Worm (Caenorhabditis elegans) whole organism, L2 larva: ENCODE measurements around the gene ugt-49.

Experiments
- C34F6.9 ChIP-seq: fragments of 150-350 bp; optimal IDR thresholded peaks from 2 replicates; lab custom pipeline; 2014; ENCODE audit warnings: missing biosample characterization, missing genetic modification characterization
- F13H6.1 ChIP-seq: sonication (generic microtip); optimal IDR thresholded peaks from 2 replicates; lab custom pipeline; 2016; ENCODE audit warnings: missing genetic modification characterization, missing compliant biosample characterization
- R02D3.7 ChIP-seq: fragments of 150-350 bp; optimal IDR thresholded peaks from 2 replicates; lab custom pipeline; 2014; ENCODE audit warnings: missing biosample characterization, missing genetic modification characterization
- Y55F3AM.14 ChIP-seq: fragments of 200-800 bp; sonication (Bioruptor generic); optimal IDR thresholded peaks from 2 replicates; lab custom pipeline; 2018; ENCODE audit warnings: mild to moderate bottlenecking, missing genetic modification characterization, missing compliant biosample characterization
- ZK546.5 ChIP-seq: sonication (generic microtip); optimal IDR thresholded peaks from 2 replicates; lab custom pipeline; 2017; ENCODE audit warnings: missing biosample characterization, missing genetic modification characterization
- alr-1 ChIP-seq: fragments of 150-350 bp; optimal IDR thresholded peaks from 2 replicates; lab custom pipeline; 2014; ENCODE audit warnings: missing biosample characterization, missing genetic modification characterization
- aly-2 ChIP-seq: fragments of 150-350 bp; optimal IDR thresholded peaks from 2 replicates; lab custom pipeline; 2014; ENCODE audit warnings: missing biosample characterization, missing genetic modification characterization
- ama-1 ChIP-seq: fragments of 150-350 bp; optimal IDR thresholded peaks from 2 replicates; lab custom pipeline; 2018; ENCODE audit warnings: inconsistent platforms
- ceh-16 ChIP-seq: fragments of 150-350 bp; optimal IDR thresholded peaks from 2 replicates; lab custom pipeline; 2014; ENCODE audit warnings: missing biosample characterization, missing genetic modification characterization
- crh-2 ChIP-seq: sonication (generic microtip); optimal IDR thresholded peaks from 2 replicates; lab custom pipeline; 2017; ENCODE audit warnings: missing biosample characterization, missing genetic modification characterization
- dmd-4 ChIP-seq: sonication (generic microtip); optimal IDR thresholded peaks from 2 replicates; lab custom pipeline; 2017; ENCODE audit warnings: missing biosample characterization, missing genetic modification characterization
- egl-27 ChIP-seq: sonication (generic microtip); optimal IDR thresholded peaks from 3 replicates; lab custom pipeline; 2017; ENCODE audit warnings: missing biosample characterization, missing genetic modification reagents, missing genetic modification characterization
- elt-3 ChIP-seq: sonication (generic microtip); optimal IDR thresholded peaks from 2 replicates; lab custom pipeline; 2017; ENCODE audit warnings: missing biosample characterization, missing genetic modification characterization
- fos-1 ChIP-seq: fragments of 150-350 bp; optimal IDR thresholded peaks from 2 replicates; lab custom pipeline; 2014; ENCODE audit warnings: missing biosample characterization, missing genetic modification characterization
- gmeb-1 ChIP-seq: fragments of 150-350 bp; optimal IDR thresholded peaks from 2 replicates; lab custom pipeline; 2014; ENCODE audit warnings: missing biosample characterization, missing genetic modification characterization
- lin-11 ChIP-seq: fragments of 150-350 bp; sonication (generic microtip); optimal IDR thresholded peaks from 2 replicates; lab custom pipeline; 2014; ENCODE audit warnings: missing biosample characterization, missing genetic modification characterization, inconsistent platforms, mixed read lengths
- lin-13 ChIP-seq: fragments of 150-350 bp; optimal IDR thresholded peaks from 2 replicates; lab custom pipeline; 2014; ENCODE audit warnings: missing biosample characterization, missing genetic modification reagents, missing genetic modification characterization
- lsy-2 ChIP-seq, 2 experiments: fragments of 150-350 bp in 1 of 2; sonication (generic microtip) in 1 of 2; optimal IDR thresholded peaks; 2 replicates each; lab custom pipeline; 2014 to 2017; ENCODE audit warnings: missing biosample characterization in 2 of 2, missing genetic modification characterization in 2 of 2
- mab-5 ChIP-seq: fragments of 150-350 bp; optimal IDR thresholded peaks from 2 replicates; lab custom pipeline; 2014; ENCODE audit warnings: missing biosample characterization, missing genetic modification characterization
- mbf-1 ChIP-seq: sonication (generic microtip); optimal IDR thresholded peaks from 2 replicates; lab custom pipeline; 2017; ENCODE audit warnings: missing biosample characterization, missing genetic modification characterization
- mdl-1 ChIP-seq, 2 experiments: fragments of 150-350 bp in 1 of 2; sonication (generic microtip) in 1 of 2; optimal IDR thresholded peaks; 2 replicates each; lab custom pipeline; 2017; ENCODE audit warnings: missing biosample characterization in 2 of 2, missing genetic modification characterization in 2 of 2
- nhr-11 ChIP-seq: fragments of 150-350 bp; optimal IDR thresholded peaks from 2 replicates; lab custom pipeline; 2014; ENCODE audit warnings: missing biosample characterization, missing genetic modification characterization
- nhr-12 ChIP-seq: fragments of 150-350 bp; optimal IDR thresholded peaks from 2 replicates; lab custom pipeline; 2014; ENCODE audit warnings: missing biosample characterization, missing genetic modification characterization
- nhr-129 ChIP-seq: fragments of 150-350 bp; optimal IDR thresholded peaks from 2 replicates; lab custom pipeline; 2014; ENCODE audit warnings: missing biosample characterization, missing genetic modification characterization
- nhr-21 ChIP-seq: fragments of 150-350 bp; optimal IDR thresholded peaks from 2 replicates; lab custom pipeline; 2014; ENCODE audit warnings: missing biosample characterization, missing genetic modification characterization
- nhr-237 ChIP-seq: fragments of 150-350 bp; optimal IDR thresholded peaks from 2 replicates; lab custom pipeline; 2014; ENCODE audit warnings: missing biosample characterization, missing genetic modification characterization
- nhr-25 ChIP-seq: fragments of 150-350 bp; sonication (generic microtip); optimal IDR thresholded peaks from 3 replicates; lab custom pipeline; 2014; ENCODE audit warnings: missing biosample characterization, missing genetic modification characterization
- nhr-6 ChIP-seq: fragments of 150-350 bp; optimal IDR thresholded peaks from 2 replicates; lab custom pipeline; 2014; ENCODE audit warnings: missing biosample characterization, missing genetic modification characterization
- nhr-77 ChIP-seq: fragments of 150-350 bp; optimal IDR thresholded peaks from 2 replicates; lab custom pipeline; 2014; ENCODE audit warnings: missing biosample characterization, missing genetic modification characterization
- peb-1 ChIP-seq: fragments of 150-350 bp; optimal IDR thresholded peaks from 2 replicates; lab custom pipeline; 2014; ENCODE audit warnings: missing biosample characterization, missing genetic modification characterization
- sem-4 ChIP-seq: fragments of 150-350 bp; optimal IDR thresholded peaks from 2 replicates; lab custom pipeline; 2014; ENCODE audit warnings: missing biosample characterization, missing genetic modification reagents, missing genetic modification characterization
- skn-1 ChIP-seq: sonication (generic microtip); optimal IDR thresholded peaks from 2 replicates; lab custom pipeline; 2017; ENCODE audit warnings: missing biosample characterization, missing genetic modification characterization
- sma-3 ChIP-seq: sonication (generic microtip); optimal IDR thresholded peaks from 2 replicates; lab custom pipeline; 2016; ENCODE audit warnings: missing genetic modification reagents, missing genetic modification characterization, missing compliant biosample characterization
- sma-9 ChIP-seq, 2 experiments: fragments of 150-350 bp in 1 of 2; sonication (generic microtip) in 1 of 2; optimal IDR thresholded peaks; 2 replicates each; lab custom pipeline; 2014 to 2016; ENCODE audit warnings: missing genetic modification characterization in 2 of 2, mild to moderate bottlenecking in 1 of 2, missing biosample characterization in 1 of 2, missing compliant biosample characterization in 1 of 2, missing genetic modification reagents in 1 of 2, moderate library complexity in 1 of 2
- snpc-4 ChIP-seq: fragments of 150-350 bp; optimal IDR thresholded peaks from 2 replicates; lab custom pipeline; 2014; ENCODE audit warnings: missing biosample characterization, missing genetic modification characterization
- unc-39 ChIP-seq: fragments of 150-350 bp; optimal IDR thresholded peaks from 2 replicates; lab custom pipeline; 2014; ENCODE audit warnings: missing biosample characterization, missing genetic modification characterization
- unc-55 ChIP-seq: fragments of 150-350 bp; sonication (generic microtip); optimal IDR thresholded peaks from 3 replicates; lab custom pipeline; 2014; ENCODE audit warnings: missing biosample characterization, missing genetic modification reagents, missing genetic modification characterization
- unc-62 ChIP-seq: fragments of 150-350 bp; optimal IDR thresholded peaks from 2 replicates; lab custom pipeline; 2014; ENCODE audit warnings: missing biosample characterization, missing genetic modification reagents, missing genetic modification characterization
- zag-1 ChIP-seq: fragments of 150-350 bp; optimal IDR thresholded peaks from 2 replicates; lab custom pipeline; 2014; ENCODE audit warnings: missing biosample characterization, missing genetic modification characterization

Gene ugt-49

ce11 chrV:10355773-10356335, 16.3 kb upstream of the ugt-49 start, which contains the start of gene sluh-7:
Gene sluh-7, minus strand, starts transcription at chrV:10355823.
- TF ChIP-seq nhr-6 (tag; lab: Kevin White, UChicago): peak; percentile 65
- no peak for TF ChIP-seq unc-62
- TF ChIP-seq egl-27: peak; percentile 18
- no peak for TF ChIP-seq alr-1 (tag; lab: Kevin White, UChicago)
- TF ChIP-seq nhr-77 (tag; lab: Kevin White, UChicago): no peak
- TF ChIP-seq Y55F3AM.14 (GFP tag; lab: Kevin White, UChicago): no peak
- TF ChIP-seq crh-2 (tag; lab: Kevin White, UChicago): peak; percentile 82
- no peak for TF ChIP-seq skn-1 (tag; lab: Kevin White, UChicago)
- peak; percentile 16 for TF ChIP-seq fos-1 (tag; lab: Kevin White, UChicago)
- TF ChIP-seq R02D3.7 (tag; lab: Kevin White, UChicago): no peak
- peak; percentile 30 for TF ChIP-seq nhr-129 (tag; lab: Kevin White, UChicago)
- TF ChIP-seq elt-3 (tag; lab: Kevin White, UChicago): no peak
- peak; percentile 69 for TF ChIP-seq snpc-4 (tag; lab: Kevin White, UChicago)
- peak; percentile 67 to 90 for TF ChIP-seq lsy-2 (tag; optimal IDR thresholded peaks at IDR 0.05; lab: Kevin White, UChicago)
- no peak for TF ChIP-seq unc-39 (tag; lab: Kevin White, UChicago)
- TF ChIP-seq sem-4 (tag; lab: Kevin White, UChicago): peak; percentile 64
- no peak for TF ChIP-seq dmd-4 (tag; lab: Kevin White, UChicago)
- TF ChIP-seq F13H6.1 (tag; lab: Kevin White, UChicago): peak; percentile 82
- peak; percentile 18 for TF ChIP-seq lin-11
- peak; percentile 80 for TF ChIP-seq lin-13
- peak; percentile 5 for TF ChIP-seq mab-5
- peak; percentile 68 for TF ChIP-seq nhr-21 (tag; lab: Kevin White, UChicago)
- TF ChIP-seq sma-9 (GFP tag; optimal IDR thresholded peaks at IDR 0.05; lab: Kevin White, UChicago): peak; percentile 92
- TF ChIP-seq sma-9 (tag; optimal IDR thresholded peaks at IDR 0.05; lab: Kevin White, UChicago): no peak
- TF ChIP-seq sma-3 (GFP tag; lab: Kevin White, UChicago): peak; percentile 84
- TF ChIP-seq ceh-16 (tag; lab: Kevin White, UChicago): peak; percentile 16
- no peak for TF ChIP-seq nhr-12
- peak; percentile 87 for TF ChIP-seq C34F6.9
- TF ChIP-seq unc-55: peak; percentile 89
- TF ChIP-seq ZK546.5 (tag; lab: Kevin White, UChicago): no peak
- peak; percentile 94 for TF ChIP-seq gmeb-1 (tag; lab: Kevin White, UChicago)
- no peak for TF ChIP-seq mdl-1 (tag; optimal IDR thresholded peaks at IDR 0.05; lab: Kevin White, UChicago)
- peak; percentile 84 for TF ChIP-seq nhr-25
- TF ChIP-seq, all 48 proteins: peak for 20

DNA sequence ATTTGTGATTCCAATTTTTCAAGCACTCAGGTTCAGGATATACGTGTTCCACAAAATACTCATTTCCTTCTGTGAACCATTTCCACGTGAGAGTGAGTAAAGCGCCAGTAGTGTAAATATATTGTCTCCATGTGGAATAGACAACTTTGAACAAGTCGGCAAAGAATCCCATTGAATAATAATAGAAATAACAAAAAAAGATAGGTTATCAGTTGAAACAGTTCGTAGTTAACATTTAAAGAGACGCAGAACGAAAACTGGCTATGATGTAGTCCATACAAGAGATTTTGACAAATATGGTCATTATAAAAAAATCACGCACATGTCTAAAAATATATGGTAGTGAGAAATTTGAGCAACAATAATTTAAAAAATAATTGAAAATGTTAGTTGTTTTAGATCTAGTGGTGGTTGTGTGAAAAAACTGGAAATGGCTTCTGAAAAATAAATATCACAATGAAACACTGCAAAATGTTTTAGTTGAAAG, 14.6 kb upstream of the ugt-49 start, which contains the start of gene ceeh-2:
Gene ceeh-2 (minus strand): TSS at position 437 of the 487 bp plus-strand sequence.
- no peak for TF ChIP-seq F13H6.1 (tag; lab: Kevin White, UChicago)
- no peak for TF ChIP-seq nhr-129 (tag; lab: Kevin White, UChicago)
- TF ChIP-seq ama-1 (lab: Kevin White, UChicago): no peak
- TF ChIP-seq nhr-12: no peak
- no peak for TF ChIP-seq nhr-11 (tag; lab: Kevin White, UChicago)
- no peak for TF ChIP-seq nhr-237 (tag; lab: Kevin White, UChicago)
- no peak for TF ChIP-seq egl-27
- no peak for TF ChIP-seq aly-2 (tag; lab: Kevin White, UChicago)
- peak; percentile 6 for TF ChIP-seq fos-1 (tag; lab: Kevin White, UChicago)
- no peak for TF ChIP-seq mbf-1
- TF ChIP-seq skn-1 (tag; lab: Kevin White, UChicago): no peak
- TF ChIP-seq sma-9 (GFP tag; optimal IDR thresholded peaks at IDR 0.05; lab: Kevin White, UChicago): peak; percentile 17
- TF ChIP-seq sma-9 (tag; optimal IDR thresholded peaks at IDR 0.05; lab: Kevin White, UChicago): no peak

ce11 chrV:10358238-10358637, 13.9 kb upstream of the ugt-49 start, which contains the start of gene ttll-15:
Gene ttll-15, plus strand, starts transcription at chrV:10358538.
- TF ChIP-seq aly-2 (tag; lab: Kevin White, UChicago): no peak
- no peak for TF ChIP-seq nhr-129 (tag; lab: Kevin White, UChicago)
- TF ChIP-seq lin-11: no peak
- TF ChIP-seq mdl-1 (tag; optimal IDR thresholded peaks at IDR 0.05; lab: Kevin White, UChicago): no peak
- TF ChIP-seq peb-1 (tag; lab: Kevin White, UChicago): no peak
- no peak for TF ChIP-seq dmd-4 (tag; lab: Kevin White, UChicago)
- no peak for TF ChIP-seq zag-1
- TF ChIP-seq ama-1 (lab: Kevin White, UChicago): no peak
- TF ChIP-seq unc-62: no peak
